Worm (Caenorhabditis elegans): ENCODE measurements around the gene tps-1.

ce11 chrX:17516461-17516860 lies 42.1 kb upstream of the tps-1 start:
- TF ChIP-seq xnd-1 (tag; optimal IDR thresholded peaks at IDR 0.05) = no peak
- no peak for TF ChIP-seq ama-1 (optimal IDR thresholded peaks at IDR 0.05)
- no peak for TF ChIP-seq ama-1 (GFP tag; optimal IDR thresholded peaks at IDR 0.05)
- no peak for TF ChIP-seq nfya-2 (GFP tag; IDR thresholded peaks at IDR 0.05)
- TF ChIP-seq lsy-27 (tag; optimal IDR thresholded peaks at IDR 0.05; ENCODE audit: borderline replicate concordance, insufficient read depth) = no peak
- no peak for TF ChIP-seq ets-4 (GFP tag; optimal IDR thresholded peaks at IDR 0.05)
- no peak for TF ChIP-seq K11D2.4 (GFP tag; IDR thresholded peaks at IDR 0.05)
- no peak for TF ChIP-seq nfya-1 (tag; optimal IDR thresholded peaks at IDR 0.05; ENCODE audit: borderline replicate concordance, insufficient read depth)

Measured in whole organism, young adult.